Worm (Caenorhabditis elegans): Measurements from ENCODE around the gene rrp-1.

The rrp-1 gene

DNA sequence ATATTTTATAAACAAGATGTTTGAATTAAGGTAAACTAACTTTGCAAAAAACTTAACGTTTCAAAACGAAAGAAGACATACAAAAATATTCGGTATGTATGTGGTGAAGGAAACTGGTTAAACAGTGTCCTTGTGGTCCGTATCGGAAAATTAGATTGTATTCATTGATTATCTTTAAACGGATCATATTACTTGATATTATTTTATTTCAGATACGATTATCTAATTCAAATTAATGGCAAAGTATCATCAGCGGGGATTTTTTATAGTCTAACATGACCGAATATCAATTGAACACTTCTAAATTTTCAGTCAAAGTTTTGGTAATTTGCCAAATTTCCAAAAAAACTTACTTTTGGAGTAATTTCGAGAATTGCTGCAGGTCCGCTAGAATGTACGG is 24.7 kb upstream of the rrp-1 start, which contains the start of gene C47E12.13:
Gene C47E12.13, minus strand, starts transcription at position 101 of the 400 bp plus-strand sequence.
- TF ChIP-seq ref-1 (GFP tag; conservative IDR thresholded peaks at IDR 0.05) (no peak), tab-1 (GFP tag; IDR thresholded peaks at IDR 0.05) (no peak), ztf-29 (GFP tag; IDR thresholded peaks at IDR 0.05) (no peak), cog-1 (tag; optimal IDR thresholded peaks at IDR 0.05) (no peak), flt-1 (GFP tag; IDR thresholded peaks at IDR 0.05) (no peak), T22C8.4 (GFP tag; IDR thresholded peaks at IDR 0.05) (no peak), med-1 (GFP tag; optimal IDR thresholded peaks at IDR 0.05; ENCODE audit: insufficient read depth) (no peak), klf-2 (GFP tag; conservative IDR thresholded peaks at IDR 0.05) (no peak), ztf-23 (GFP tag; IDR thresholded peaks at IDR 0.05) (no peak)

DNA sequence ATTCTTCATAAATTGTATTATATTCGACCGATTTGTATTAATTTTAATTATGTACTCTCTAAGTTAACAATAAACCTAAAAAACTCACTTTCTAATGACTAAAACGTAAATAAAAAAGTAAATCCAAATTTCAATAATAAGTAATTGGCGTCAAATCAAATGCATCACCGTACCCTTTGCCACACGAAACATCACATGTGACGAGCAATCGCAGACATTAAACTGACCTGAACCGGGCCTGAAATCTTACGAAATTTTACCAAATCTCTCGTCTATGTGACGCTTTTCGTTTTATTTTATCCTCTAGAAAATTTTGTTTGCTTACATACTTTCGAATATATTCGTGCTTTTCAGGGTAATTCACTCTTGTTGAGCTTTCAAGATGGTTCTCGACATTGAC is 21.3 kb upstream of the rrp-1 start, which contains the start of the genes C47E12.2 and sars-1:
Gene C47E12.2, minus strand, starts transcription at position 131 of the 400 bp plus-strand sequence.
Gene sars-1, plus strand, starts transcription at position 355 of the 400 bp plus-strand sequence.
- TF ChIP-seq ztf-29 (GFP tag; IDR thresholded peaks at IDR 0.05) (no peak), med-1 (GFP tag; optimal IDR thresholded peaks at IDR 0.05; ENCODE audit: insufficient read depth) (no peak), klf-2 (GFP tag; conservative IDR thresholded peaks at IDR 0.05) (no peak), ztf-23 (GFP tag; IDR thresholded peaks at IDR 0.05) (no peak), ref-1 (GFP tag; conservative IDR thresholded peaks at IDR 0.05) (no peak), tab-1 (GFP tag; IDR thresholded peaks at IDR 0.05) (no peak), flt-1 (GFP tag; IDR thresholded peaks at IDR 0.05) (no peak), T22C8.4 (GFP tag; IDR thresholded peaks at IDR 0.05) (no peak)

DNA sequence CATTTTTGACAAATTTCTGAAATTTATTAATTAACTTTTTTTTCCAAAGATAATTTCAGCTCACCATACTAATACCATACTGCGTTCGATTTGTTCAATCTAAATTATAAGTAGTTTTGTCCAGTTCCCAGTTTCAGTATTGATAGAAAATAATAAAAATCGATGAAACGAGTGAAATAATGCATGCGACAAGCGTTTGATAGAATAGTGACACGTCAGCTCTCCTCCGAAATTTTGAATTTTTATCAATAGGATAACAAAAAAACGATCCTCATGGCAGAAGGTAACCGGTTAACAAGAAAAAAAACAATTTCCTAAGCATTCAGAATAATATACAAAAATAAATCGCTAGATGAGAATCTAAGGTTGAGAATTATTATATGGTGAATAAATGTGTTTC is 19.7 kb upstream of the rrp-1 start, which contains the start of gene C47E12.3:
Gene C47E12.3, minus strand, starts transcription at position 101 of the 400 bp plus-strand sequence.
- TF ChIP-seq ztf-23 (GFP tag; IDR thresholded peaks at IDR 0.05) (no peak), flt-1 (GFP tag; IDR thresholded peaks at IDR 0.05) (no peak), med-1 (GFP tag; optimal IDR thresholded peaks at IDR 0.05; ENCODE audit: insufficient read depth) (no peak), klf-2 (GFP tag; conservative IDR thresholded peaks at IDR 0.05) (no peak), cog-1 (tag; optimal IDR thresholded peaks at IDR 0.05) (no peak), ztf-29 (GFP tag; IDR thresholded peaks at IDR 0.05) (no peak), tab-1 (GFP tag; IDR thresholded peaks at IDR 0.05) (no peak), ref-1 (GFP tag; conservative IDR thresholded peaks at IDR 0.05) (no peak), T22C8.4 (GFP tag; IDR thresholded peaks at IDR 0.05) (no peak)

DNA sequence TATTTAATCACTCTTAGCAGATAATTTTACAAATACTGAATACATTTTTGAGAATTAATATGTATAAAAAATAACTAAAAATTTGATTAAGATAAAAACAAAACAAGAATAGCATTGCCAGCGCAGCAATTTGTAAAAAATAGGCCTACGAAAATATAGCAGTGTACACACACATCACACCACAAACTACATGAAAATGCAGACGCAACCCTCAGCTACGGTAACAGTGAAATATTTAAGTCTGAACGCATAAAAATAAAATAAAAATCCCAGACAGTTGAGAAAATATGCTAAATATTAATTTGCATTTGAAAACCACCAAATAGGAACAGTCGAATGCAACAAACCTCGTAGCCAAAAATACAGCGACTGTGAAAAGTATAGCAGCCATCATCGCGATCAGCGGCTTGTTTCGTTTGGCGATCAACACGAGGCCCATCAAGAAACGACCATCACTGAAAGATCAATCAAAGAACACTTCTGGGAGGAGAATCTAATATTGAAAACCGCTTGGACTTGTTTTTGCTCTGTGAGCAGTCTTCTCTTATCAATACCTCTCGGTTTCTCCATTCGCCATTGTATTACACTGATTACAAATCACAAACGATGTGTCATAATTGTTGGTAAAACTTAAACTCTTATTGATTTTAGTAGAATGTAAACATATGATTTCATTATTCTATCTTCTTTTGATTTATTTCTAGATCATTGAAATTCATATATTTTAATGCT is 16.6 kb upstream of the rrp-1 start, which contains the start of gene pyp-1:
Gene pyp-1, minus strand, starts transcription at position 439 of the 732 bp plus-strand sequence.
- TF ChIP-seq med-1 (GFP tag; optimal IDR thresholded peaks at IDR 0.05; ENCODE audit: insufficient read depth) = no peak
- TF ChIP-seq klf-2 (GFP tag; conservative IDR thresholded peaks at IDR 0.05) = no peak
- no peak for TF ChIP-seq flt-1 (GFP tag; IDR thresholded peaks at IDR 0.05)
- no peak for TF ChIP-seq ztf-23 (GFP tag; IDR thresholded peaks at IDR 0.05)
- TF ChIP-seq tab-1 (GFP tag; IDR thresholded peaks at IDR 0.05) = no peak
- TF ChIP-seq ztf-29 (GFP tag; IDR thresholded peaks at IDR 0.05) = no peak
- no peak for TF ChIP-seq T22C8.4 (GFP tag; IDR thresholded peaks at IDR 0.05)
- TF ChIP-seq ref-1 (GFP tag; conservative IDR thresholded peaks at IDR 0.05) = no peak
- TF ChIP-seq cog-1 (tag; optimal IDR thresholded peaks at IDR 0.05) = no peak

DNA sequence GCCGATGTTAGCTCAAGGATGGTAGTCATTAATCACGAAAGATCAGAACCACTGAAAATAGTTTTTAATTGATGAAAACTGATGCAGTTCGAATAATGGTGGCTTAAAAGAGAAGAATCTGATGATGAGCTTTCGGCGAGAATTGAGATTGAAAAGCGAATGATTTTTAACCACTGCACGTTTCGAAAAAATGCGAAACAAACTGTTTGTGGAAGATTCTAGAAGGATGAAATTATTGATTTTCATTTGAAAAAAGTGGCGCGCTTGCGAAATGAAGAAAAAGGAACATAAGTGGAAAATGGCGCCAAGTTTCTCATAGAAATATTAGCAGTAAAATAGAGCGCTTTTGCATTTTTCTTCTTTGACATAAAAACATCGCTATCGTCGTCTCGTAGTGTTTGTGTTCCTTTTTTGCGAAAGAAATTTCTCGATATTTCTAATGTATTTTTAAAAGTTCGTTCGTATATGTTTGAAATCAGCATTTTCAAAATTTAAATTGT is 12.9 kb upstream of the rrp-1 start, which contains the start of gene uba-1:
Gene uba-1, minus strand, starts transcription at position 51 of the 500 bp plus-strand sequence.
- TF ChIP-seq tab-1 (GFP tag; IDR thresholded peaks at IDR 0.05) (no peak), ztf-23 (GFP tag; IDR thresholded peaks at IDR 0.05) (no peak), ref-1 (GFP tag; conservative IDR thresholded peaks at IDR 0.05) (no peak)

DNA sequence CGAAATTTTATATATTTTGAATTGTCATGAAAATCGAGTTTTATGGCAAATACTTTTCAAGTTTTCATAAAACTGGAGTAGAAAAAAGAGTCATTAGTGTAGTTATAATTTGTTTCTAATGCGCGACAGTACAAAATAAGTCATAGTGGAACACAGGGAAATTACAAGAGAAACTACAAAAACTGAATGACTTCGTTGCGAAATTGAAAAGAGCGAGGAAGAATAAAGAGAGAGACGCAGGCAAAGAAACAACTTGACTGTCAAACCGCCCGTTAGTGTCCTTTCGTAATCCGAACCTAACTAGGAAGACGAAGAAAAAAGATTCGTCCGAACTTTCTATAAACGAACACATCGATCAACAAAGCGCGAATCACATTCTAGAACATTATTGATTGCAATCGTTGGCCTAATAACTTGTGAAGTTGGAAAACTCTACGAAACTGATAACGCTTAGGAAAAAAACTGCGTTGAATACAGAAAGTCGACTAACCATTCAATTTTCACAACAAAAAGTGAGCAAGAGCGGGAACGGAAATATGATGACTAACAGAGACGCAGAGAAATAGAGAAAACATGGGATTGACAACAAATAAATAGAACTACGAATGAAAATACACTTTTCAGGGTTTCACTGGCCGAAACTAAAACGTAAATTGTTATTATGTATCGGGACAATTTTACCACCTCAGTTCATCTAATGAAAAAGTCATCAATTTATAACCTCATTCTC is 11.5 kb upstream of the rrp-1 start:
- TF ChIP-seq ztf-29 (GFP tag; IDR thresholded peaks at IDR 0.05) (no peak), flt-1 (GFP tag; IDR thresholded peaks at IDR 0.05) (no peak), cog-1 (tag; optimal IDR thresholded peaks at IDR 0.05) (no peak), klf-2 (GFP tag; conservative IDR thresholded peaks at IDR 0.05) (no peak), ztf-23 (GFP tag; IDR thresholded peaks at IDR 0.05) (no peak), tab-1 (GFP tag; IDR thresholded peaks at IDR 0.05) (no peak), ref-1 (GFP tag; conservative IDR thresholded peaks at IDR 0.05) (no peak), med-1 (GFP tag; optimal IDR thresholded peaks at IDR 0.05; ENCODE audit: insufficient read depth) (no peak)

DNA sequence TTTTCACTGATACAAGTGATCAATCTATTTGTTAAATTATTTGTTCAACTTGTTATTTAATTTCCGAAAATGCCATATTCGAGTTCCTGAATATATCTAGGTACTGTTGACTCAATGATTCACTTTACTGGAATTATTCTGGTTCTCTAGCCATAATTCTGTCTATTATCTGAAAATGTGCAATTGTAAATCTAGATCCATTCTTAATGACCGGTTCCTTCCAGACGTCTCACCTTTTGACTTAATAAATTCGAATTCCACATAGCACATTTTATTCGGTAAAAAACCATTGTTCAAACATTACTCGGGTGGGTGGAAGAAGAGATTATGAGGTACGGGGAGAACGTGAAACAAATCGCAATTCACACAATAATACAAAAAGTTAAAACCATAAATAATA is 7.3 kb upstream of the rrp-1 start:
- no peak for TF ChIP-seq flt-1 (GFP tag; IDR thresholded peaks at IDR 0.05)
- no peak for TF ChIP-seq ztf-29 (GFP tag; IDR thresholded peaks at IDR 0.05)
- TF ChIP-seq ztf-23 (GFP tag; IDR thresholded peaks at IDR 0.05) = no peak
- no peak for TF ChIP-seq T22C8.4 (GFP tag; IDR thresholded peaks at IDR 0.05)
- TF ChIP-seq tab-1 (GFP tag; IDR thresholded peaks at IDR 0.05) = no peak
- TF ChIP-seq ref-1 (GFP tag; conservative IDR thresholded peaks at IDR 0.05) = no peak
- no peak for TF ChIP-seq klf-2 (GFP tag; conservative IDR thresholded peaks at IDR 0.05)

DNA sequence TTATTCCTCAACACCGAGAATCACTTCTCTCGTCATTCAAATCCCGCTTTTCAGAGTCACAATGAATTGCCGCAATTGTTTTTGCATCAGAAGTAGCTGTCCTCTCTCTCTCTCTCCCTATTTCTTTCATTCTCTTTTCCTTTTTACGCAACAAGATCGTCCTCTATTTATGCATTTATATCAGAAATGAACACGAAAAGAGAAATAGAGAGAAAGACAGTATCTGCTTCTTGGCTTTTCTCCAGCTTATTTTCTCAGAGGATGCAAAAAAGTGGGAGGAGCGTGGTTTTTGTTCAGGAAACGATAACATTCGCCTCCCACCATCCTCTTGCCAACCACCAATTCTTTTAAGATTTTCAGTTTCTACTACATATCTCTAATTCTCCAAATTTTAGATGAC is 819 bp upstream of the rrp-1 start, which contains the start of gene mam-2:
Gene mam-2, plus strand, starts transcription at position 301 of the 400 bp plus-strand sequence.
- TF ChIP-seq tab-1 (GFP tag; IDR thresholded peaks at IDR 0.05) (no peak), cog-1 (tag; optimal IDR thresholded peaks at IDR 0.05) (no peak), flt-1 (GFP tag; IDR thresholded peaks at IDR 0.05) (no peak)

DNA sequence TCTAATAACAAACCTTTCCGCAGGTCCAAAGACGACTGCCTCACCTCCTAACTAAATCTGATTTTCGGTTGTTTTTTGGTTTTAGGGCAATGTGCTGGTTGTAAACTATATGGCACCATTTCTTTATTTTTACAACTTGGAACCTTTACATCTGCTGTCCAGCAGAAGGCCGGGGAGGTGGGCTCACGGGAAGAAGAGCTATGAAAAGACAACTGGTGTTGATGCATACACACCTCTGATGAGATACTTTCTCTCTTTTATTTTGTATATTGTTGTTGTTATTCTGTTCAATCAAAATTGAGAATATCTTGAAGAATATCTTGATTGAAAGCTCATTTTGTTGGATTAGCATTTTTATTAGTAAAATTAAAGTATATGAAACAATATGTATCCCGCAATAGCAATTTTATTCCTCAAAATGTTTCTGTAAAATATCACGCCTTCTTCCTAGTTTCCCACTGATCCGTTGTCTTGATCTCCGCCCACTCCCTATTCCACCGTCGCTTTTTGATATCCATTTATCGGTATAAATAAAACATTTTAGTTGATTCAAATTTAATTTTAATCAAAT is 4.4 kb downstream of the rrp-1 start, which contains the start of gene dhp-2:
Gene dhp-2, plus strand, starts transcription at position 521 of the 571 bp plus-strand sequence.
- TF ChIP-seq med-1 (GFP tag; optimal IDR thresholded peaks at IDR 0.05; ENCODE audit: insufficient read depth) (no peak), T22C8.4 (GFP tag; IDR thresholded peaks at IDR 0.05) (no peak)
